Worm (Caenorhabditis elegans): ENCODE data around the gene C32D5.14.

DNA sequence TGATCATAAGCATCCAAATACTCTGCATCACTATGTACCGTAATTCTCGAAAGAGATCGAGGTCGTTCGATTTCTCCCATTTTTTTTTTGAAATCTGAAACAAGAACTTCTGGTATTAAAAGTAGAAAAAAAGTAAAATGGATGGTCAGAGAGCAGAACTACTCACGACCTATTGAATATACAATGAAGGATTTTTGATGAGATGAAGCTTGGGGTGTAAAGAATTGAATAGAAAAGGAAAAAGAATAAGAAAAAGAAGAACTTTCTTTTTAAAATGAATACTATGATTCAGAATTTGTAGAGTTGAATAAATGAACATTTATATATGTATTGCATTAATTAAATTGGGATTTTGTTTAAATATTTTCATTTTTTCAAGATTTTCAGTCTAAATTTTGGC is 1.4 kb upstream of the C32D5.14 start, which contains the start of gene ttc-39B:
- no peak for TF ChIP-seq nhr-76 (tag; optimal IDR thresholded peaks at IDR 0.05)
- TF ChIP-seq mdl-1 (tag; optimal IDR thresholded peaks at IDR 0.05) = no peak
- no peak for TF ChIP-seq unc-39 (tag; optimal IDR thresholded peaks at IDR 0.05)
- no peak for TF ChIP-seq snpc-4 (tag; optimal IDR thresholded peaks at IDR 0.05)
- no peak for TF ChIP-seq D1046.2 (GFP tag; IDR thresholded peaks at IDR 0.05)
- TF ChIP-seq Y75B8A.6 (GFP tag; IDR thresholded peaks at IDR 0.05) = no peak
- no peak for TF ChIP-seq zfp-2 (tag; optimal IDR thresholded peaks at IDR 0.05)
- TF ChIP-seq nhr-77 (tag; optimal IDR thresholded peaks at IDR 0.05) = no peak
- TF ChIP-seq ZK546.5 (tag; optimal IDR thresholded peaks at IDR 0.05) = no peak
- TF ChIP-seq aly-2 (tag; optimal IDR thresholded peaks at IDR 0.05) = no peak
